Worm (Caenorhabditis elegans): ENCODE results near the gene ZC443.3.

ce11 chrV:12815386-12815785 lies 1.5 kb upstream of the ZC443.3 start:
- TF ChIP-seq lim-6 (tag; optimal IDR thresholded peaks at IDR 0.05) (no peak), F13H6.1 (tag; optimal IDR thresholded peaks at IDR 0.05) (no peak), ceh-9 (tag; optimal IDR thresholded peaks at IDR 0.05) (no peak), nfya-1 (tag; optimal IDR thresholded peaks at IDR 0.05) (no peak), fkh-10 (GFP tag; optimal IDR thresholded peaks at IDR 0.05) (no peak), dve-1 (tag; optimal IDR thresholded peaks at IDR 0.05) (no peak), lin-11 (tag; optimal IDR thresholded peaks at IDR 0.05) (no peak)

Data from whole organism, late embryonic.